Worm (Caenorhabditis elegans): Measurements from ENCODE around the gene C25F9.12.

DNA sequence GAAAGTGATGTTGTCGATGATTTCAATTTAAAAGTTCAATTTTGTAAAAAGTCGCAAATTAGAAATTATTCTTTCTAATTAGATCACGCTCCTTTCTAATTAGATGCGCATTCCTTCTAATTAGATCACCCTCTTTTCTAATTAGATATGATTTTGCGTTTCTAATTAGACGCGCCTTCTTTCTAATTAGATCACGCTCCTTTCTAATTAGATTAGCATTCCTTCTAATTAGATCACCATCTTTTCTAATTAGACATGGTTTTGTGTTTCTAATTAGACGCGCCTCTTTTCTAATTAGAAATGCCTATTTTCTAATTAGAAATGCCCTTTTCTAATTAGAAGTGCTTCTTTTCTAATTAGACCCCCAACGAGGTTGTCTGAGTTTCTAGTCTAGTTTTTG is 46.0 kb downstream of the C25F9.12 start:
- no peak for TF ChIP-seq elt-2 (tag; optimal IDR thresholded peaks at IDR 0.05)
- no peak for TF ChIP-seq ZK546.5 (tag; optimal IDR thresholded peaks at IDR 0.05)
- TF ChIP-seq ceh-82 (tag; optimal IDR thresholded peaks at IDR 0.05), result no peak
- no peak for TF ChIP-seq pha-4 (tag; optimal IDR thresholded peaks at IDR 0.05)
- no peak for TF ChIP-seq ama-1 (optimal IDR thresholded peaks at IDR 0.05)
- no peak for TF ChIP-seq mdl-1 (tag; optimal IDR thresholded peaks at IDR 0.05)
- no peak for TF ChIP-seq elt-3 (tag; optimal IDR thresholded peaks at IDR 0.05)
- TF ChIP-seq ceh-28 (tag; optimal IDR thresholded peaks at IDR 0.05), result no peak
- TF ChIP-seq nhr-12 (tag; optimal IDR thresholded peaks at IDR 0.05), result no peak
- TF ChIP-seq fkh-2 (tag; optimal IDR thresholded peaks at IDR 0.05), result no peak
- TF ChIP-seq nhr-28 (tag; optimal IDR thresholded peaks at IDR 0.05), result no peak
- TF ChIP-seq aly-2 (tag; optimal IDR thresholded peaks at IDR 0.05), result no peak

All from whole organism, L3 larva.